Worm (Caenorhabditis elegans): Measurements from ENCODE around the gene F55C5.17.

Gene F55C5.17

ce11 chrV:12314413-12314812, 12.1 kb downstream of the F55C5.17 start:
- TF ChIP-seq dao-5 (tag; optimal IDR thresholded peaks at IDR 0.05) (no peak), him-1 (tag; optimal IDR thresholded peaks at IDR 0.05) (peak; percentile 18), W03F9.2 (tag; optimal IDR thresholded peaks at IDR 0.05) (no peak)

ce11 chrV:12316076-12316475, 13.7 kb downstream of the F55C5.17 start:
- TF ChIP-seq W03F9.2 (tag; optimal IDR thresholded peaks at IDR 0.05) (no peak), him-1 (tag; optimal IDR thresholded peaks at IDR 0.05) (no peak), dao-5 (tag; optimal IDR thresholded peaks at IDR 0.05) (no peak)

- no peak for TF ChIP-seq him-1 (tag; optimal IDR thresholded peaks at IDR 0.05)
- no peak for TF ChIP-seq W03F9.2 (tag; optimal IDR thresholded peaks at IDR 0.05)
- TF ChIP-seq dao-5 (tag; optimal IDR thresholded peaks at IDR 0.05), result no peak
Observed at ce11 chrV:12317080-12317479, 14.7 kb downstream of the F55C5.17 start, which contains the start of gene R04F11.3. R04F11.3 (minus strand) TSS chrV:12317180.

- peak; percentile 76 for TF ChIP-seq him-1 (tag; optimal IDR thresholded peaks at IDR 0.05)
- TF ChIP-seq dao-5 (tag; optimal IDR thresholded peaks at IDR 0.05), result no peak
- peak; percentile 83 for TF ChIP-seq W03F9.2 (tag; optimal IDR thresholded peaks at IDR 0.05)
Observed at ce11 chrV:12317894-12318553, 15.7 kb downstream of the F55C5.17 start, which contains the start of the genes R04F11.5 and R04F11.2. R04F11.5 (minus strand) TSS chrV:12318019. R04F11.2 (plus strand) TSS chrV:12318381.

ce11 chrV:12320274-12320839, 18.0 kb downstream of the F55C5.17 start:
- no peak for TF ChIP-seq him-1 (tag; optimal IDR thresholded peaks at IDR 0.05)
- no peak for TF ChIP-seq dao-5 (tag; optimal IDR thresholded peaks at IDR 0.05)
- TF ChIP-seq W03F9.2 (tag; optimal IDR thresholded peaks at IDR 0.05), result no peak

ce11 chrV:12326638-12327037, 24.3 kb downstream of the F55C5.17 start:
- TF ChIP-seq W03F9.2 (tag; optimal IDR thresholded peaks at IDR 0.05), result no peak
- no peak for TF ChIP-seq him-1 (tag; optimal IDR thresholded peaks at IDR 0.05)
- TF ChIP-seq dao-5 (tag; optimal IDR thresholded peaks at IDR 0.05), result no peak

- TF ChIP-seq W03F9.2 (tag; optimal IDR thresholded peaks at IDR 0.05) (no peak), him-1 (tag; optimal IDR thresholded peaks at IDR 0.05) (no peak), dao-5 (tag; optimal IDR thresholded peaks at IDR 0.05) (no peak)
Observed at ce11 chrV:12329173-12329572, 26.8 kb downstream of the F55C5.17 start.

- no peak for TF ChIP-seq W03F9.2 (tag; optimal IDR thresholded peaks at IDR 0.05)
- no peak for TF ChIP-seq dao-5 (tag; optimal IDR thresholded peaks at IDR 0.05)
- TF ChIP-seq him-1 (tag; optimal IDR thresholded peaks at IDR 0.05), result no peak
Observed at ce11 chrV:12331820-12332219, 29.5 kb downstream of the F55C5.17 start.

- no peak for TF ChIP-seq dao-5 (tag; optimal IDR thresholded peaks at IDR 0.05)
- TF ChIP-seq W03F9.2 (tag; optimal IDR thresholded peaks at IDR 0.05), result no peak
- TF ChIP-seq him-1 (tag; optimal IDR thresholded peaks at IDR 0.05), result no peak
Observed at ce11 chrV:12334387-12334786, 32.0 kb downstream of the F55C5.17 start.

ce11 chrV:12337894-12338293, 35.6 kb downstream of the F55C5.17 start, which contains the start of gene twk-13:
twk-13 (minus strand) TSS chrV:12337994.
- TF ChIP-seq him-1 (tag; optimal IDR thresholded peaks at IDR 0.05) (no peak), dao-5 (tag; optimal IDR thresholded peaks at IDR 0.05) (no peak), W03F9.2 (tag; optimal IDR thresholded peaks at IDR 0.05) (no peak)

- TF ChIP-seq him-1 (tag; optimal IDR thresholded peaks at IDR 0.05) (peak; percentile 83), dao-5 (tag; optimal IDR thresholded peaks at IDR 0.05) (no peak), W03F9.2 (tag; optimal IDR thresholded peaks at IDR 0.05) (peak; percentile 96)
Observed at ce11 chrV:12343419-12343969, 41.2 kb downstream of the F55C5.17 start, which contains the start of gene tomm-20. tomm-20 (minus strand) TSS chrV:12343469.

- TF ChIP-seq dao-5 (tag; optimal IDR thresholded peaks at IDR 0.05), result no peak
- TF ChIP-seq him-1 (tag; optimal IDR thresholded peaks at IDR 0.05), result no peak
- no peak for TF ChIP-seq W03F9.2 (tag; optimal IDR thresholded peaks at IDR 0.05)
Observed at ce11 chrV:12344845-12345244, 42.5 kb downstream of the F55C5.17 start, which contains the start of gene F23H12.3. F23H12.3 (plus strand) TSS chrV:12345145.

ce11 chrV:12345808-12346207, 43.5 kb downstream of the F55C5.17 start, which contains the start of gene snb-2:
snb-2 (minus strand) TSS chrV:12345908.
- TF ChIP-seq dao-5 (tag; optimal IDR thresholded peaks at IDR 0.05) (no peak), W03F9.2 (tag; optimal IDR thresholded peaks at IDR 0.05) (no peak), him-1 (tag; optimal IDR thresholded peaks at IDR 0.05) (no peak)

- TF ChIP-seq W03F9.2 (tag; optimal IDR thresholded peaks at IDR 0.05), result no peak
- TF ChIP-seq him-1 (tag; optimal IDR thresholded peaks at IDR 0.05), result no peak
- TF ChIP-seq dao-5 (tag; optimal IDR thresholded peaks at IDR 0.05), result no peak
Observed at ce11 chrV:12347854-12348253, 45.5 kb downstream of the F55C5.17 start.

Data from whole organism, L4/young adult.